Fruit fly (Drosophila melanogaster): ENCODE data around the gene CG18088.

Gene CG18088

dm6 chr2L:8943110-8943509 lies 24.2 kb upstream of the CG18088 start, which contains the start of gene CG9515:
Gene CG9515, minus strand, starts transcription at chr2L:8943257.
- TF ChIP-seq Rel (GFP tag; optimal IDR thresholded peaks at IDR 0.05) (no peak), Rel (tag; optimal IDR thresholded peaks at IDR 0.05) (peak; percentile 7), lola (GFP tag; optimal IDR thresholded peaks at IDR 0.05) (no peak), brk (GFP tag; optimal IDR thresholded peaks at IDR 0.05) (peak; percentile 61), HLH106 (tag; optimal IDR thresholded peaks at IDR 0.05) (no peak), sage (GFP tag; optimal IDR thresholded peaks at IDR 0.05) (peak; percentile 15), Hnf4 (GFP tag; optimal IDR thresholded peaks at IDR 0.05) (peak; percentile 1)

- no peak for TF ChIP-seq usp (GFP tag; optimal IDR thresholded peaks at IDR 0.05)
- TF ChIP-seq CrebA (GFP tag; optimal IDR thresholded peaks at IDR 0.05; ENCODE audit: borderline replicate concordance): no peak
- TF ChIP-seq lola (GFP tag; optimal IDR thresholded peaks at IDR 0.05): no peak
- no peak for TF ChIP-seq jim (GFP tag; optimal IDR thresholded peaks at IDR 0.05)
- TF ChIP-seq br (GFP tag; optimal IDR thresholded peaks at IDR 0.05): no peak
- no peak for TF ChIP-seq Dif (GFP tag; optimal IDR thresholded peaks at IDR 0.05; ENCODE audit: partially characterized antibody)
- TF ChIP-seq Sp1 (GFP tag; optimal IDR thresholded peaks at IDR 0.05): no peak
These were observed 20.5 kb upstream of the CG18088 start, which contains the start of gene CG46397 for dm6 chr2L:8946718-8947316. Gene CG46397, plus strand, starts transcription at chr2L:8947266.

- no peak for TF ChIP-seq psq (GFP tag; optimal IDR thresholded peaks at IDR 0.05)
- TF ChIP-seq br (GFP tag; optimal IDR thresholded peaks at IDR 0.05): no peak
- no peak for TF ChIP-seq foxo (GFP tag; optimal IDR thresholded peaks at IDR 0.05)
- no peak for TF ChIP-seq sage (GFP tag; optimal IDR thresholded peaks at IDR 0.05)
- TF ChIP-seq Myc (optimal IDR thresholded peaks at IDR 0.05): no peak
- no peak for TF ChIP-seq Hr83 (GFP tag; optimal IDR thresholded peaks at IDR 0.05; ENCODE audit: poor library complexity, severe bottlenecking)
- TF ChIP-seq pan (optimal IDR thresholded peaks at IDR 0.05): no peak
- TF ChIP-seq dsf (GFP tag; optimal IDR thresholded peaks at IDR 0.05; ENCODE audit: borderline replicate concordance): no peak
- TF ChIP-seq GATAd (GFP tag; optimal IDR thresholded peaks at IDR 0.05): no peak
- TF ChIP-seq Mio (GFP tag; optimal IDR thresholded peaks at IDR 0.05): no peak
- TF ChIP-seq h (GFP tag; optimal IDR thresholded peaks at IDR 0.05): no peak
These were observed 19.3 kb upstream of the CG18088 start for dm6 chr2L:8947989-8948388.

dm6 chr2L:8948650-8949049 lies 18.7 kb upstream of the CG18088 start:
- TF ChIP-seq tai (GFP tag; optimal IDR thresholded peaks at IDR 0.05): no peak
- TF ChIP-seq usp (GFP tag; optimal IDR thresholded peaks at IDR 0.05): no peak
- no peak for TF ChIP-seq CrebA (GFP tag; optimal IDR thresholded peaks at IDR 0.05; ENCODE audit: borderline replicate concordance)
- TF ChIP-seq Mio (GFP tag; optimal IDR thresholded peaks at IDR 0.05): no peak
- TF ChIP-seq dl (GFP tag; optimal IDR thresholded peaks at IDR 0.05; ENCODE audit: insufficient read depth in 1 of 2, partially characterized antibody in 2 of 2): no peak
- no peak for TF ChIP-seq Jra (GFP tag; optimal IDR thresholded peaks at IDR 0.05)
- TF ChIP-seq jim (GFP tag; optimal IDR thresholded peaks at IDR 0.05): no peak
- TF ChIP-seq dmrt93B (GFP tag; optimal IDR thresholded peaks at IDR 0.05): no peak
- no peak for TF ChIP-seq ey (GFP tag; optimal IDR thresholded peaks at IDR 0.05)
- no peak for TF ChIP-seq Hr83 (GFP tag; optimal IDR thresholded peaks at IDR 0.05; ENCODE audit: poor library complexity, severe bottlenecking)
- TF ChIP-seq psq (GFP tag; optimal IDR thresholded peaks at IDR 0.05): no peak
- no peak for TF ChIP-seq fru (GFP tag; optimal IDR thresholded peaks at IDR 0.05)
- no peak for TF ChIP-seq OdsH (GFP tag; optimal IDR thresholded peaks at IDR 0.05)
- TF ChIP-seq Abd-B (GFP tag; optimal IDR thresholded peaks at IDR 0.05): no peak
- TF ChIP-seq Dif (GFP tag; optimal IDR thresholded peaks at IDR 0.05; ENCODE audit: partially characterized antibody): no peak
- no peak for TF ChIP-seq Sp1 (GFP tag; optimal IDR thresholded peaks at IDR 0.05)
- TF ChIP-seq GATAd (GFP tag; optimal IDR thresholded peaks at IDR 0.05): no peak
- no peak for TF ChIP-seq pan (optimal IDR thresholded peaks at IDR 0.05)
- TF ChIP-seq Vsx2 (GFP tag; optimal IDR thresholded peaks at IDR 0.05; ENCODE audit: partially characterized antibody): no peak

Measured in whole organism, wandering third instar larva.